Worm (Caenorhabditis elegans): ENCODE results near the gene nape-2.

Gene nape-2

ce11 chrIV:3710737-3711136 is 28.0 kb downstream of the nape-2 start:
- no peak for TF ChIP-seq nhr-6 (tag; optimal IDR thresholded peaks at IDR 0.05)
- no peak for TF ChIP-seq pqm-1 (tag; optimal IDR thresholded peaks at IDR 0.05)
- no peak for TF ChIP-seq nhr-77 (tag; optimal IDR thresholded peaks at IDR 0.05)
- TF ChIP-seq gei-8 (GFP tag; optimal IDR thresholded peaks at IDR 0.05): no peak
- no peak for TF ChIP-seq ama-1 (optimal IDR thresholded peaks at IDR 0.05)
- TF ChIP-seq hmg-1.1 (GFP tag; IDR thresholded peaks at IDR 0.05): no peak
- TF ChIP-seq aha-1 (tag): no peak
- TF ChIP-seq F44E2.7 (GFP tag; IDR thresholded peaks at IDR 0.05): no peak
- no peak for TF ChIP-seq tag-97 (GFP tag; IDR thresholded peaks at IDR 0.05)
- no peak for TF ChIP-seq nhr-111 (GFP tag; optimal IDR thresholded peaks at IDR 0.05)
- TF ChIP-seq php-3 (GFP tag; IDR thresholded peaks at IDR 0.05): no peak
- no peak for TF ChIP-seq unc-130 (GFP tag; optimal IDR thresholded peaks at IDR 0.05)
- TF ChIP-seq fos-1 (tag; optimal IDR thresholded peaks at IDR 0.05): no peak
- no peak for TF ChIP-seq R02D3.7 (tag; optimal IDR thresholded peaks at IDR 0.05)
- no peak for TF ChIP-seq F26F4.8 (GFP tag; conservative IDR thresholded peaks at IDR 0.05)

- TF ChIP-seq aha-1 (tag): peak; percentile 34
- no peak for TF ChIP-seq unc-39 (tag; optimal IDR thresholded peaks at IDR 0.05)
Measured at ce11 chrIV:3709200-3709599, 29.5 kb downstream of the nape-2 start, which contains the start of gene Y37E11AL.1. Y37E11AL.1 (plus strand) TSS chrIV:3709500.

- TF ChIP-seq mes-2 (tag; optimal IDR thresholded peaks at IDR 0.05; ENCODE audit: poor library complexity, severe bottlenecking): no peak
- TF ChIP-seq aly-2 (tag; optimal IDR thresholded peaks at IDR 0.05): no peak
- TF ChIP-seq cey-2 (tag; optimal IDR thresholded peaks at IDR 0.05; ENCODE audit: borderline replicate concordance, insufficient read depth): no peak
- no peak for TF ChIP-seq fkh-10 (GFP tag; optimal IDR thresholded peaks at IDR 0.05)
- TF ChIP-seq attf-4 (tag; optimal IDR thresholded peaks at IDR 0.05): no peak
- no peak for TF ChIP-seq lir-3 (tag; optimal IDR thresholded peaks at IDR 0.05)
- no peak for TF ChIP-seq F10B5.3 (tag; optimal IDR thresholded peaks at IDR 0.05)
- TF ChIP-seq mdt-29 (GFP tag; IDR thresholded peaks at IDR 0.05): no peak
Measured at ce11 chrIV:3701892-3702291, 36.8 kb downstream of the nape-2 start, which contains the start of gene Y37E11AL.12. Y37E11AL.12 (minus strand) TSS chrIV:3701992.

ce11 chrIV:3700554-3700953 is 38.2 kb downstream of the nape-2 start, which contains the start of gene Y37E11AL.9:
Y37E11AL.9 (minus strand) TSS chrIV:3700654.
- TF ChIP-seq jun-1 (tag; optimal IDR thresholded peaks at IDR 0.05): no peak
- no peak for TF ChIP-seq saeg-2 (GFP tag; IDR thresholded peaks at IDR 0.05)
- no peak for TF ChIP-seq zip-2 (tag; optimal IDR thresholded peaks at IDR 0.05)
- no peak for TF ChIP-seq nhr-25 (tag; optimal IDR thresholded peaks at IDR 0.05; ENCODE audit: borderline replicate concordance, insufficient read depth)
- TF ChIP-seq set-16 (GFP tag; IDR thresholded peaks at IDR 0.05): no peak
- no peak for TF ChIP-seq nhr-11 (tag; optimal IDR thresholded peaks at IDR 0.05)
- no peak for TF ChIP-seq aha-1 (tag)
- TF ChIP-seq ceh-32 (tag; optimal IDR thresholded peaks at IDR 0.05; ENCODE audit: poor library complexity): no peak
- no peak for TF ChIP-seq Y75B8A.6 (GFP tag; IDR thresholded peaks at IDR 0.05)
- TF ChIP-seq egl-43 (GFP tag; IDR thresholded peaks at IDR 0.05): no peak
- TF ChIP-seq madf-5 (GFP tag; IDR thresholded peaks at IDR 0.05): no peak
- no peak for TF ChIP-seq nhr-48 (tag; optimal IDR thresholded peaks at IDR 0.05)
- no peak for TF ChIP-seq spr-3 (GFP tag; optimal IDR thresholded peaks at IDR 0.05)
- TF ChIP-seq mdt-29 (GFP tag; IDR thresholded peaks at IDR 0.05): no peak
- no peak for TF ChIP-seq ceh-20 (GFP tag; IDR thresholded peaks at IDR 0.05)
- no peak for TF ChIP-seq ceh-82 (tag; optimal IDR thresholded peaks at IDR 0.05)
- TF ChIP-seq daf-16 (GFP tag; optimal IDR thresholded peaks at IDR 0.05): no peak
- TF ChIP-seq daf-16 (tag; optimal IDR thresholded peaks at IDR 0.05): no peak
- TF ChIP-seq F10B5.3 (tag; optimal IDR thresholded peaks at IDR 0.05): no peak
- TF ChIP-seq daf-19 (GFP tag; conservative IDR thresholded peaks at IDR 0.05): no peak
